Fruit fly (Drosophila melanogaster) whole organism, embryonic: ENCODE measurements around the gene CG17359.

ENCODE experiments used
- Aef1 ChIP-seq: fragments of 200-800 bp; sonication (Bioruptor generic); IDR thresholded peaks from 3 replicates; pipeline ENCODE4 v1.3.6; 2022; ENCODE audit warnings: missing biosample characterization, missing genetic modification characterization
- Awh ChIP-seq: fragments of 200-800 bp; sonication (Bioruptor generic); IDR thresholded peaks from 2 replicates; pipeline ENCODE4, ENCODE4 v1.3.6; 2022; ENCODE audit warnings: missing biosample characterization, missing genetic modification characterization
- B-H1 ChIP-seq: fragments of 200-800 bp; sonication (Bioruptor generic); IDR thresholded peaks from 3 replicates; pipeline ENCODE4 v1.3.6; 2022; ENCODE audit warnings: missing biosample characterization, missing genetic modification characterization
- BtbVII ChIP-seq: fragments of 200-800 bp; sonication (Bioruptor generic); optimal IDR thresholded peaks from 3 replicates; lab custom pipeline; 2017; ENCODE audit warnings: missing biosample characterization, mild to moderate bottlenecking, missing genetic modification characterization
- CG10209 ChIP-seq: fragments of 200-800 bp; sonication (Bioruptor generic); optimal IDR thresholded peaks from 3 replicates; lab custom pipeline; 2017; ENCODE audit warnings: missing biosample characterization, mild to moderate bottlenecking, missing genetic modification characterization, missing genetic modification reagents
- CG11504 ChIP-seq: fragments of 200-800 bp; sonication (Bioruptor generic); optimal IDR thresholded peaks from 3 replicates; lab custom pipeline; 2019; ENCODE audit warnings: missing biosample characterization, mild to moderate bottlenecking, missing genetic modification characterization, moderate library complexity
- CG12155 ChIP-seq: fragments of 200-800 bp; sonication (Bioruptor generic); optimal IDR thresholded peaks from 3 replicates; lab custom pipeline; 2016; ENCODE audit warnings: missing biosample characterization, missing genetic modification characterization
- CG14050 ChIP-seq: fragments of 200-800 bp; sonication (Bioruptor generic); IDR thresholded peaks from 3 replicates; pipeline ENCODE4 v1.3.6; 2022; ENCODE audit warnings: missing biosample characterization, missing genetic modification characterization
- CG17802 ChIP-seq: fragments of 200-800 bp; sonication (Bioruptor generic); optimal IDR thresholded peaks from 2 replicates; lab custom pipeline; 2018; ENCODE audit warnings: missing biosample characterization, mild to moderate bottlenecking, missing genetic modification characterization, moderate library complexity
- CG17912 ChIP-seq: fragments of 200-800 bp; sonication (Bioruptor generic); optimal IDR thresholded peaks from 2 replicates; lab custom pipeline; 2018; ENCODE audit warnings: missing biosample characterization, mild to moderate bottlenecking, missing genetic modification characterization
- CG18764 ChIP-seq: fragments of 200-800 bp; sonication (Bioruptor generic); optimal IDR thresholded peaks from 3 replicates; lab custom pipeline; 2016; ENCODE audit warnings: missing biosample characterization, missing genetic modification characterization
- CG33557 ChIP-seq: fragments of 200-800 bp; sonication (Bioruptor generic); optimal IDR thresholded peaks from 2 replicates; lab custom pipeline; 2019; ENCODE audit warnings: missing biosample characterization, mild to moderate bottlenecking, missing genetic modification characterization, moderate library complexity
- CG4730 ChIP-seq: fragments of 200-800 bp; sonication (Bioruptor generic); IDR thresholded peaks from 2 replicates; pipeline ENCODE4 v1.3.6; 2022; ENCODE audit warnings: missing biosample characterization, missing genetic modification characterization
- CG5245 ChIP-seq: fragments of 200-800 bp; sonication (Bioruptor generic); optimal IDR thresholded peaks from 3 replicates; lab custom pipeline; 2016; ENCODE audit warnings: missing biosample characterization, missing genetic modification characterization
- CG6254 ChIP-seq: fragments of 200-800 bp; sonication (Bioruptor generic); optimal IDR thresholded peaks from 3 replicates; lab custom pipeline; 2017; ENCODE audit warnings: mild to moderate bottlenecking, missing biosample characterization, missing genetic modification reagents, missing genetic modification characterization
- CG7786 ChIP-seq: fragments of 200-800 bp; sonication (Bioruptor generic); optimal IDR thresholded peaks from 2 replicates; lab custom pipeline; 2016; ENCODE audit warnings: missing biosample characterization, missing genetic modification characterization
- CG9609 ChIP-seq: fragments of 200-800 bp; sonication (Bioruptor generic); optimal IDR thresholded peaks from 3 replicates; lab custom pipeline; 2016; ENCODE audit warnings: missing biosample characterization, missing genetic modification characterization
- CTCF ChIP-seq: fragments of 200-800 bp; sonication (Bioruptor generic); optimal IDR thresholded peaks from 2 replicates; lab custom pipeline; 2017; ENCODE audit warnings: missing biosample characterization, mild to moderate bottlenecking, missing genetic modification characterization, moderate library complexity
- Dek ChIP-seq: fragments of 200-800 bp; sonication (Bioruptor generic); optimal IDR thresholded peaks from 3 replicates; lab custom pipeline; 2019; ENCODE audit warnings: missing biosample characterization, mild to moderate bottlenecking, missing genetic modification characterization, moderate library complexity
- Dref ChIP-seq: fragments of 200-800 bp; sonication (Bioruptor generic); IDR thresholded peaks from 2 replicates; pipeline ENCODE4 v1.3.6; 2022; ENCODE audit warnings: missing biosample characterization, missing genetic modification characterization
- Mad ChIP-seq: fragments of 200-800 bp; sonication (Bioruptor generic); optimal IDR thresholded peaks from 2 replicates; lab custom pipeline; 2016; ENCODE audit warnings: missing biosample characterization, missing genetic modification characterization
- NC2α ChIP-seq: fragments of 200-800 bp; sonication (Bioruptor generic); optimal IDR thresholded peaks from 2 replicates; lab custom pipeline; 2016; ENCODE audit warnings: missing biosample characterization, missing genetic modification characterization
- Ptx1 ChIP-seq: fragments of 200-800 bp; sonication (Bioruptor generic); IDR thresholded peaks from 2 replicates; pipeline ENCODE4 v1.3.6; 2022; ENCODE audit warnings: missing biosample characterization, missing genetic modification characterization
- Trl ChIP-seq, 3 experiments: fragments of >200 bp in 2 of 3; fragments of 200-800 bp in 1 of 3; sonication (Bioruptor generic) in 1 of 3; optimal IDR thresholded peaks; 2 replicates in 1 of 3; 3 replicates in 2 of 3; lab custom pipeline; 2016 to 2017; ENCODE audit warnings: missing biosample characterization in 1 of 3, missing genetic modification characterization in 1 of 3
- ase ChIP-seq: fragments of 200-800 bp; sonication (Bioruptor generic); IDR thresholded peaks from 3 replicates; pipeline ENCODE4 v1.3.6; 2022; ENCODE audit warnings: missing biosample characterization, missing genetic modification characterization
- crp ChIP-seq, 2 experiments: fragments of 200-800 bp; sonication (Bioruptor generic); optimal IDR thresholded peaks; 2 replicates in 1 of 2; 3 replicates in 1 of 2; lab custom pipeline; 2017; ENCODE audit warnings: missing biosample characterization in 2 of 2, missing genetic modification characterization in 2 of 2, mild to moderate bottlenecking in 1 of 2, moderate library complexity in 1 of 2
- eve ChIP-seq, 2 experiments: fragments of >200 bp; optimal IDR thresholded peaks; 2 replicates each; lab custom pipeline; 2017; ENCODE audit warnings: missing biosample characterization in 2 of 2, missing genetic modification characterization in 2 of 2
- fru ChIP-seq: fragments of >200 bp; optimal IDR thresholded peaks from 2 replicates; lab custom pipeline; 2017
- fu2 ChIP-seq: fragments of 200-800 bp; sonication (Bioruptor generic); optimal IDR thresholded peaks from 2 replicates; lab custom pipeline; 2016; ENCODE audit warnings: missing biosample characterization, missing genetic modification characterization
- gcm ChIP-seq: fragments of 200-800 bp; sonication (Bioruptor generic); optimal IDR thresholded peaks from 2 replicates; lab custom pipeline; 2019; ENCODE audit warnings: missing biosample characterization, mild to moderate bottlenecking, missing genetic modification characterization, moderate library complexity
- insv ChIP-seq, 2 experiments: fragments of 200-800 bp; sonication (Bioruptor generic); optimal IDR thresholded peaks; 3 replicates each; lab custom pipeline; 2016 to 2018; ENCODE audit warnings: missing biosample characterization in 2 of 2, missing genetic modification characterization in 2 of 2
- kay ChIP-seq: fragments of 200-800 bp; sonication (Bioruptor generic); optimal IDR thresholded peaks from 2 replicates; lab custom pipeline; 2016; ENCODE audit warnings: missing biosample characterization, missing genetic modification characterization
- klu ChIP-seq: fragments of 200-800 bp; sonication (Bioruptor generic); IDR thresholded peaks from 2 replicates; pipeline ENCODE4 v1.3.6; 2022; ENCODE audit warnings: missing biosample characterization, missing genetic modification characterization
- lmd ChIP-seq: fragments of 200-800 bp; sonication (Bioruptor generic); IDR thresholded peaks from 2 replicates; pipeline ENCODE4 v1.3.6; 2022; ENCODE audit warnings: missing biosample characterization, missing genetic modification characterization
- lov ChIP-seq, 2 experiments: fragments of 200-800 bp in 1 of 2; fragments of >200 bp in 1 of 2; sonication (Bioruptor generic) in 1 of 2; IDR thresholded peaks in 1 of 2; optimal IDR thresholded peaks in 1 of 2; 2 replicates in 1 of 2; 3 replicates in 1 of 2; pipeline versions ENCODE4 v1.3.6 to Lab custom; 2017 to 2022; ENCODE audit warnings: missing biosample characterization in 1 of 2, missing genetic modification characterization in 1 of 2
- maf-S ChIP-seq: fragments of 200-800 bp; sonication (Bioruptor generic); optimal IDR thresholded peaks from 2 replicates; lab custom pipeline; 2016; ENCODE audit warnings: missing biosample characterization, missing genetic modification characterization
- onecut ChIP-seq: fragments of 200-800 bp; sonication (Bioruptor generic); IDR thresholded peaks from 2 replicates; pipeline ENCODE4 v1.3.6; 2022; ENCODE audit warnings: missing biosample characterization, missing genetic modification characterization
- p53 ChIP-seq: fragments of 200-800 bp; sonication (Bioruptor generic); optimal IDR thresholded peaks from 2 replicates; lab custom pipeline; 2016; ENCODE audit warnings: missing biosample characterization, missing genetic modification characterization
- pho ChIP-seq: fragments of 200-800 bp; sonication (Bioruptor generic); optimal IDR thresholded peaks from 2 replicates; lab custom pipeline; 2016; ENCODE audit warnings: missing biosample characterization, missing genetic modification characterization
- phol ChIP-seq: fragments of 200-800 bp; sonication (Bioruptor generic); optimal IDR thresholded peaks from 3 replicates; lab custom pipeline; 2018; ENCODE audit warnings: missing biosample characterization, mild to moderate bottlenecking, missing genetic modification characterization, moderate library complexity
- pzg ChIP-seq: fragments of 200-800 bp; sonication (Bioruptor generic); optimal IDR thresholded peaks from 3 replicates; lab custom pipeline; 2018; ENCODE audit warnings: missing biosample characterization, mild to moderate bottlenecking, missing genetic modification characterization, moderate library complexity
- repo ChIP-seq: fragments of 200-800 bp; sonication (Bioruptor generic); optimal IDR thresholded peaks from 2 replicates; lab custom pipeline; 2016; ENCODE audit warnings: missing biosample characterization, missing genetic modification characterization
- sc ChIP-seq, 3 experiments: fragments of >200 bp in 2 of 3; fragments of 200-800 bp in 1 of 3; sonication (Bioruptor generic) in 1 of 3; optimal IDR thresholded peaks; 2 replicates in 2 of 3; 3 replicates in 1 of 3; lab custom pipeline; 2017; ENCODE audit warnings: mild to moderate bottlenecking in 1 of 3, missing biosample characterization in 1 of 3, missing genetic modification characterization in 1 of 3, missing genetic modification reagents in 1 of 3
- sisA ChIP-seq: fragments of 200-800 bp; sonication (Bioruptor generic); IDR thresholded peaks from 2 replicates; pipeline ENCODE4 v1.3.6; 2022; ENCODE audit warnings: missing biosample characterization, missing genetic modification characterization
- slbo ChIP-seq: fragments of 200-800 bp; sonication (Bioruptor generic); IDR thresholded peaks from 2 replicates; pipeline ENCODE4 v1.3.6; 2022; ENCODE audit warnings: missing biosample characterization, missing genetic modification characterization
- trem ChIP-seq: fragments of 200-800 bp; optimal IDR thresholded peaks from 3 replicates; lab custom pipeline; 2019; ENCODE audit warnings: missing biosample characterization, mild to moderate bottlenecking, missing genetic modification characterization, moderate library complexity
- tx ChIP-seq: fragments of 200-800 bp; sonication (Bioruptor generic); optimal IDR thresholded peaks from 2 replicates; lab custom pipeline; 2016; ENCODE audit warnings: missing biosample characterization, missing genetic modification characterization
- vvl ChIP-seq: fragments of 200-800 bp; sonication (Bioruptor generic); IDR thresholded peaks from 2 replicates; pipeline ENCODE4 v1.3.6; 2022; ENCODE audit warnings: missing biosample characterization, missing genetic modification characterization
- wek ChIP-seq: fragments of 200-800 bp; sonication (Bioruptor generic); optimal IDR thresholded peaks from 3 replicates; lab custom pipeline; 2018; ENCODE audit warnings: missing biosample characterization, mild to moderate bottlenecking, missing genetic modification characterization, moderate library complexity
- zfh2 ChIP-seq: fragments of 200-800 bp; sonication (Bioruptor generic); optimal IDR thresholded peaks from 2 replicates; lab custom pipeline; 2016; ENCODE audit warnings: missing biosample characterization, missing genetic modification characterization

CG17359 gene

DNA sequence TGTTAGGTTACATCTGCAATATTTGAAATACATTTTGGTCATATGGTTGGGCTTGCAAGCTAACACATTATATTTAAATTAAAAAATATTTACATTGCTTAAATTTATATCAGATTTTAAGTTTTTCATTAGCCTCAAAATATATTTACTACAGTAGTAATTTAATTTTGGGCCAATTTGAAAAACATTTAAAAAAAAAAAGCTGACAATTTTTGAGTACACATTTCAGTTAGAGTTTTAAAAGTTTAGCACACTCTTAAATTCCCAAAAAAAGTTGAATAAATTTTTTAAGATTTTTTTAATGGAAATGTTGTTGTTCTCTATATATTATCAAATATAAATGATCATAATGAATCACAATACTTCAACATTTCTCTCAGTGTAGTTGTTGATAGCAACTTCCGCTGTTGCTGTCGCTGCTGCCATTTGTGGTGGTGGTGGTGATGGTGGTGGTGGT is 41.8 kb downstream of the CG17359 start (continued):
- TF ChIP-seq CG11504 (tag; lab: Kevin White, UChicago) (peak; percentile 89), Dref (GFP tag; lab: Robert Waterston, UW) (no peak), fru (no peak), CG6254 (GFP tag; lab: Kevin White, UChicago) (peak; percentile 63), Mad (peak; percentile 39), CTCF (GFP tag; lab: Kevin White, UChicago) (peak; percentile 0), lov (optimal IDR thresholded peaks at IDR 0.05; lab: Kevin White, UChicago) (no peak), lov (GFP tag; IDR thresholded peaks at IDR 0.05; lab: Robert Waterston, UW) (no peak), tx (GFP tag; lab: Kevin White, UChicago) (no peak), phol (tag; lab: Kevin White, UChicago) (peak; percentile 91), CG10209 (GFP tag; lab: Kevin White, UChicago) (peak; percentile 75), insv (GFP tag; optimal IDR thresholded peaks at IDR 0.05; lab: Kevin White, UChicago) (no peak), kay (GFP tag; lab: Kevin White, UChicago) (peak; percentile 18), lmd (GFP tag; lab: Robert Waterston, UW) (peak; percentile 41), B-H1 (no peak), Ptx1 (peak; percentile 46), CG7786 (GFP tag; lab: Kevin White, UChicago) (peak; percentile 46), CG14050 (GFP tag; lab: Robert Waterston, UW) (no peak; the same call in 2 of the 3 replicates), gcm (GFP tag; lab: Kevin White, UChicago) (peak; percentile 68), crp (GFP tag; optimal IDR thresholded peaks at IDR 0.05; lab: Kevin White, UChicago) (peak in 1 of 2 experiments; percentile 22), Trl (optimal IDR thresholded peaks at IDR 0.05; lab: Kevin White, UChicago) (no peak), Trl (GFP tag; optimal IDR thresholded peaks at IDR 0.05; lab: Kevin White, UChicago) (no peak), sisA (GFP tag; lab: Robert Waterston, UW) (peak; percentile 29; the same call in 1 of the 2 replicates), p53 (GFP tag; lab: Kevin White, UChicago) (no peak), eve (GFP tag; optimal IDR thresholded peaks at IDR 0.05; lab: Kevin White, UChicago) (peak in 1 of 2 experiments; percentile 74), CG4730 (0 out of 2 replicates have a peak, but pooled peaks have one; percentile 25), fu2 (GFP tag; lab: Kevin White, UChicago) (no peak), pzg (GFP tag; lab: Kevin White, UChicago) (no peak), CG17802 (tag; lab: Kevin White, UChicago) (no peak), zfh2 (GFP tag; lab: Kevin White, UChicago) (no peak), CG9609 (GFP tag; lab: Kevin White, UChicago) (peak; percentile 37), klu (GFP tag; lab: Robert Waterston, UW) (no peak), CG12155 (GFP tag; lab: Kevin White, UChicago) (peak; percentile 43), onecut (GFP tag; lab: Robert Waterston, UW) (no peak; the same call in none of the 2 replicates), Awh (0 out of 2 replicates have a peak, but pooled peaks have one; percentile 5), CG5245 (peak; percentile 51), slbo (peak; percentile 25; the same call in 1 of the 2 replicates), Aef1 (GFP tag; lab: Robert Waterston, UW) (peak; percentile 38; the same call in 1 of the 3 replicates), pho (GFP tag; lab: Kevin White, UChicago) (peak; percentile 27), BtbVII (peak; percentile 51), CG33557 (GFP tag; lab: Kevin White, UChicago) (peak; percentile 59), Dek (tag; lab: Kevin White, UChicago) (peak; percentile 42), vvl (GFP tag; lab: Robert Waterston, UW) (peak; percentile 42; the same call in 1 of the 2 replicates), ase (GFP tag; lab: Robert Waterston, UW) (no peak), maf-S (GFP tag; lab: Kevin White, UChicago) (no peak), trem (peak; percentile 59), CG18764 (peak; percentile 32), NC2α (GFP tag; lab: Kevin White, UChicago) (peak; percentile 18), CG17912 (GFP tag; lab: Kevin White, UChicago) (no peak), repo (GFP tag; lab: Kevin White, UChicago) (no peak), sc (optimal IDR thresholded peaks at IDR 0.05; lab: Kevin White, UChicago) (no peak), sc (GFP tag; optimal IDR thresholded peaks at IDR 0.05; lab: Kevin White, UChicago) (peak; percentile 73), wek (no peak)
